Worm (Caenorhabditis elegans) whole organism, late embryonic: ENCODE measurements around the gene F45G2.7.
"Not testable (repeated sequence)": the region's sequence is repeated elsewhere in the genome, so short reads cannot be mapped to it uniquely, and the experiment has no call there.

Experiments
- C38D4.7 ChIP-seq: fragments of 200-800 bp; sonication (Bioruptor generic); optimal IDR thresholded peaks from 2 replicates; lab custom pipeline; 2018; ENCODE audit warnings: mild to moderate bottlenecking, missing genetic modification characterization, moderate library complexity, missing compliant biosample characterization
- K02D7.2 ChIP-seq: sonication (generic microtip); optimal IDR thresholded peaks from 2 replicates; lab custom pipeline; 2017; ENCODE audit warnings: mild to moderate bottlenecking, missing genetic modification characterization, missing compliant biosample characterization
- ama-1 ChIP-seq: fragments of 150-350 bp; optimal IDR thresholded peaks from 2 replicates; lab custom pipeline; 2014
- ceh-19 ChIP-seq: fragments of 200-800 bp; sonication (Bioruptor generic); optimal IDR thresholded peaks from 2 replicates; lab custom pipeline; 2018; ENCODE audit warnings: mild to moderate bottlenecking, missing genetic modification characterization, missing compliant biosample characterization
- ceh-30 ChIP-seq: fragments of 150-350 bp; optimal IDR thresholded peaks from 2 replicates; lab custom pipeline; 2014; ENCODE audit warnings: missing biosample characterization, missing genetic modification characterization
- ceh-45 ChIP-seq: fragments of 200-800 bp; sonication (Bioruptor generic); IDR thresholded peaks from 2 replicates; pipeline ENCODE4 v1.3.6; 2022; ENCODE audit warnings: missing genetic modification reagents, missing genetic modification characterization, missing compliant biosample characterization
- ceh-6 ChIP-seq: fragments of 200-800 bp; sonication (Bioruptor generic); optimal IDR thresholded peaks from 2 replicates; lab custom pipeline; 2018; ENCODE audit warnings: mild to moderate bottlenecking, missing genetic modification characterization, missing compliant biosample characterization
- dmd-4 ChIP-seq: sonication (generic microtip); optimal IDR thresholded peaks from 2 replicates; lab custom pipeline; 2016; ENCODE audit warnings: borderline replicate concordance, missing genetic modification characterization, missing compliant biosample characterization
- dve-1 ChIP-seq: sonication (generic microtip); optimal IDR thresholded peaks from 2 replicates; lab custom pipeline; 2017; ENCODE audit warnings: antibody characterized with exemption, mild to moderate bottlenecking, missing genetic modification characterization, missing compliant biosample characterization
- elt-4 ChIP-seq: sonication (generic microtip); optimal IDR thresholded peaks from 2 replicates; lab custom pipeline; 2016; ENCODE audit warnings: missing genetic modification characterization, missing compliant biosample characterization
- ets-4 ChIP-seq: sonication (generic microtip); optimal IDR thresholded peaks from 2 replicates; lab custom pipeline; 2016; ENCODE audit warnings: missing genetic modification characterization, missing compliant biosample characterization
- eyg-1 ChIP-seq: sonication (generic microtip); optimal IDR thresholded peaks from 2 replicates; lab custom pipeline; 2016; ENCODE audit warnings: missing genotype, missing genetic modification characterization, missing compliant biosample characterization
- fax-1 ChIP-seq: sonication (generic microtip); optimal IDR thresholded peaks from 2 replicates; lab custom pipeline; 2016; ENCODE audit warnings: missing genotype, missing genetic modification characterization, missing compliant biosample characterization
- fkh-10 ChIP-seq: fragments of 150-350 bp; optimal IDR thresholded peaks from 2 replicates; lab custom pipeline; 2014; ENCODE audit warnings: missing biosample characterization, missing genetic modification reagents, missing genetic modification characterization
- fkh-6 ChIP-seq: sonication (generic microtip); optimal IDR thresholded peaks from 2 replicates; lab custom pipeline; 2016; ENCODE audit warnings: missing genetic modification characterization, missing compliant biosample characterization
- hlh-15 ChIP-seq: sonication (generic microtip); optimal IDR thresholded peaks from 2 replicates; lab custom pipeline; 2016; ENCODE audit warnings: missing genetic modification characterization, missing compliant biosample characterization
- hlh-6 ChIP-seq: sonication (generic microtip); optimal IDR thresholded peaks from 2 replicates; lab custom pipeline; 2016; ENCODE audit warnings: missing genotype, missing genetic modification characterization, missing compliant biosample characterization
- lim-6 ChIP-seq: sonication (generic microtip); optimal IDR thresholded peaks from 2 replicates; lab custom pipeline; 2016; ENCODE audit warnings: missing genetic modification characterization, missing compliant biosample characterization
- lin-11 ChIP-seq: fragments of 200-800 bp; sonication (Bioruptor generic); optimal IDR thresholded peaks from 2 replicates; lab custom pipeline; 2018; ENCODE audit warnings: mild to moderate bottlenecking, missing genetic modification characterization, missing compliant biosample characterization
- madf-2 ChIP-seq: sonication (generic microtip); optimal IDR thresholded peaks from 2 replicates; lab custom pipeline; 2017; ENCODE audit warnings: missing genetic modification characterization, missing compliant biosample characterization
- mec-3 ChIP-seq: sonication (generic microtip); optimal IDR thresholded peaks from 2 replicates; lab custom pipeline; 2016; ENCODE audit warnings: borderline replicate concordance, missing genetic modification characterization, missing compliant biosample characterization
- nhr-11 ChIP-seq: fragments of 150-350 bp; optimal IDR thresholded peaks from 2 replicates; lab custom pipeline; 2014; ENCODE audit warnings: missing biosample characterization, missing genetic modification characterization
- nhr-232 ChIP-seq: sonication (generic microtip); optimal IDR thresholded peaks from 2 replicates; lab custom pipeline; 2016; ENCODE audit warnings: missing genetic modification characterization, missing compliant biosample characterization
- npax-4 ChIP-seq: sonication (generic microtip); optimal IDR thresholded peaks from 2 replicates; lab custom pipeline; 2016; ENCODE audit warnings: missing genetic modification characterization, missing compliant biosample characterization
- odd-2 ChIP-seq: sonication (generic microtip); optimal IDR thresholded peaks from 2 replicates; lab custom pipeline; 2017; ENCODE audit warnings: antibody characterized with exemption, mild to moderate bottlenecking, missing genetic modification characterization, missing compliant biosample characterization
- pag-3 ChIP-seq: sonication (generic microtip); optimal IDR thresholded peaks from 2 replicates; lab custom pipeline; 2016; ENCODE audit warnings: missing compliant biosample characterization, missing genetic modification characterization, borderline replicate concordance
- pax-1 ChIP-seq: fragments of 150-350 bp; optimal IDR thresholded peaks from 2 replicates; lab custom pipeline; 2014; ENCODE audit warnings: missing biosample characterization, missing genetic modification characterization
- pha-2 ChIP-seq: sonication (generic microtip); optimal IDR thresholded peaks from 2 replicates; lab custom pipeline; 2017; ENCODE audit warnings: mild to moderate bottlenecking, missing genetic modification characterization, missing compliant biosample characterization
- pha-4 ChIP-seq: fragments of 150-350 bp; optimal IDR thresholded peaks from 2 replicates; lab custom pipeline; 2018; ENCODE audit warnings: missing biosample characterization, missing genetic modification reagents, missing genetic modification characterization
- pros-1 ChIP-seq: fragments of 150-350 bp; optimal IDR thresholded peaks from 2 replicates; lab custom pipeline; 2014; ENCODE audit warnings: missing biosample characterization, missing genetic modification reagents, missing genetic modification characterization
- rnt-1 ChIP-seq: sonication (generic microtip); optimal IDR thresholded peaks from 2 replicates; lab custom pipeline; 2016; ENCODE audit warnings: missing genetic modification characterization, missing compliant biosample characterization
- sox-4 ChIP-seq: sonication (generic microtip); optimal IDR thresholded peaks from 2 replicates; lab custom pipeline; 2017; ENCODE audit warnings: mild to moderate bottlenecking, missing genetic modification characterization, inconsistent platforms, missing compliant biosample characterization
- ttx-3 ChIP-seq: sonication (generic microtip); optimal IDR thresholded peaks from 2 replicates; lab custom pipeline; 2016; ENCODE audit warnings: missing genetic modification reagents, missing genetic modification characterization, missing compliant biosample characterization
- unc-3 ChIP-seq, 2 experiments: fragments of 200-800 bp in 1 of 2; sonication (Bioruptor generic) in 1 of 2; sonication (generic microtip) in 1 of 2; conservative IDR thresholded peaks in 1 of 2; optimal IDR thresholded peaks in 1 of 2; 2 replicates each; pipeline versions ENCODE4 v1.3.6 to Lab custom; 2016 to 2022; ENCODE audit warnings: missing compliant biosample characterization in 2 of 2, missing genetic modification characterization in 2 of 2, missing genetic modification reagents in 1 of 2
- unc-55 ChIP-seq: sonication (generic microtip); optimal IDR thresholded peaks from 2 replicates; lab custom pipeline; 2017; ENCODE audit warnings: missing biosample characterization, missing genetic modification reagents, missing genetic modification characterization
- unc-86 ChIP-seq: sonication (generic microtip); optimal IDR thresholded peaks from 2 replicates; lab custom pipeline; 2016; ENCODE audit warnings: missing genetic modification characterization, missing compliant biosample characterization

Gene F45G2.7

DNA sequence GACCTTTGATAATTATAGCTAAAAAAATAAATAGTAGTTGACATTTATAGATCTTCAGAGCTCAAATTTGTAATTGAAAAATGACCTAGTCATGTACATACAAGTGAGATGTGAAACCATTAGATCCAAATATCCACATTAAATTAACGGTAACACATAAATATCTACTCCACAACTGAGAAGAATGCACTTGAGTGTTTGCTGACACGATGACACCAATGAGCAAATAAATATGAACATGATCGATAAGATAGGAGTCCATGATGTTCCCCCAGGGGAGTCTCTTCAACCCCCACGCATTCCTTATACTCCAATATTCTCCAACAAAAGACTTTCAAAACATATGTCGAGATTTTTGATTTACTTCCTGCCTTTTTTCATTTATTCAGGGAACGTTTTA is 29.9 kb downstream of the F45G2.7 start, which contains the start of gene ttr-52:
Gene ttr-52 (plus strand): TSS at position 301 of the 400 bp plus-strand sequence.
- TF ChIP-seq ceh-30 (tag; lab: Kevin White, UChicago) (no peak), odd-2 (tag; lab: Kevin White, UChicago) (no peak)

DNA sequence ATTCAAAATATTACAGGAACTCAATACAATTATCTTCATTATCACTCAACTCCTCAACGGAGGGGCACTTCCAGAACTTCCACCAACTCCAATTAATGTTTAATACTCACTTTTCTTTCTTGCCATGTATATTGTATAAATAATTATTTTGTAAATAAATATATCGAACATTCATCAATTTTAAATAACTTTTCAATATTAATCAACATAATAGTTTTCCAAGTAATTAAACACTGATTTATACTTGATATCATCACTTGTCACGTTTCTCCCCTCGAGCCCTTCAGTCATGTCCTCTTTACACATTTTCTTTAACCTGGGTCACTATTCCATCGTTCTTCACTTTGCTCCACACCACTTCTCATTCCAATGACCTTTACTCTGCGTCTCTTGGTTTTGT is 31.4 kb downstream of the F45G2.7 start, which contains the start of gene mig-18:
Gene mig-18 (plus strand): TSS at position 301 of the 400 bp plus-strand sequence.
- no peak for TF ChIP-seq rnt-1
- TF ChIP-seq K02D7.2: no peak
- no peak for TF ChIP-seq odd-2 (tag; lab: Kevin White, UChicago)
- no peak for TF ChIP-seq pha-4 (tag; lab: Kevin White, UChicago)
- no peak for TF ChIP-seq eyg-1 (tag; lab: Kevin White, UChicago)
- TF ChIP-seq hlh-15 (tag; lab: Kevin White, UChicago): no peak

DNA sequence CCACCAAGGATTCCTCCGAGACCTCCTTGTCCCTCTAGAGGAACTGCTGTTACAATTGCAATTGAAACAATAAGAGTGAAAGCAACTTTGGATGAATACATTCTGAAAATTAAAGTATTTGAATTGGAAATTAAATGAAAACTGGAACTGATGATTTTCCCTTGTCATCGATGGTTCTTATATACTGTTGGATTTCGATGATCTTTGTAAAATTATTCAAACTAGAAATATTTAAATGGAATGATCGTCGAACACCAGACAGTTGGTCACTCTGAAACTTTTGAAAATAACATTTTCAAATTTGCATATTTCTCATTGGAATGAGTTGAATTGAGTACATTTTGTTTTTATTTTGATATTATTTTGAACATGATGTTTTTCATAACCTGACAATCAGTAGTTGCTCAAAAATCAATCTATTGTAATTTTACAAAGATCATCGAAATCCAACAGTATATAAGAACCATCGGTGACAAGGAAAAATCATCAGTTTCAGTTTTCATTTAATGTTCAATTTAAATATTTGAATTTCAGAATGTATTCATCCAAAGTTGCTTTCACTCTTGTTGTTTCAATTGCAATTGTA is 32.5 kb downstream of the F45G2.7 start, which contains the start of the genes srlf-9 and srlf-10:
Gene srlf-9 (minus strand): TSS at position 101 of the 586 bp plus-strand sequence.
Gene srlf-10 (plus strand): TSS at position 536 of the 586 bp plus-strand sequence.
- not testable (repeated sequence) for TF ChIP-seq dve-1 (tag; lab: Kevin White, UChicago); elt-4; lin-11 (tag; lab: Kevin White, UChicago)
- TF ChIP-seq, all 69 proteins: peak for 0; not testable (repeated sequence) for 69

DNA sequence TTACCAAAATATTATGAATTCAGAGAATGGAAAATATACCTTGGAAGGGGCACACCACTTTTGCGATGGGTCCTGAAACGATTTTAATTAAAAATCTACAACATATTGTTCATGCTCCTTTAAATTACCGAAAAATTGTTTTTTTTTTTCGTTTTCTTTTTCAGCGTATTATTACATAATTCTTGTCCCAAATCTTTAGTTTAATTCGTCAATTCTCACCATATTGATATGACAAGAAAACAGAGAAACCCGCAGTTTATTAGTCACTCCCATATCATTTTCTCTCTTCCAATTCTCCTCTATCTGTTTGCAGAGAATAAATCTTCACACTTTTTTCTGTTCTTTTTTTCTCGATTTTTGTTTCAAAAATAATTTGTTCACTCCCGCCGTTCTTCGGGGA is 39.0 kb downstream of the F45G2.7 start, which contains the start of gene F11F1.1:
Gene F11F1.1 (plus strand): TSS at position 301 of the 400 bp plus-strand sequence.
- TF ChIP-seq mec-3 (tag; lab: Kevin White, UChicago) (no peak), ets-4 (no peak)

DNA sequence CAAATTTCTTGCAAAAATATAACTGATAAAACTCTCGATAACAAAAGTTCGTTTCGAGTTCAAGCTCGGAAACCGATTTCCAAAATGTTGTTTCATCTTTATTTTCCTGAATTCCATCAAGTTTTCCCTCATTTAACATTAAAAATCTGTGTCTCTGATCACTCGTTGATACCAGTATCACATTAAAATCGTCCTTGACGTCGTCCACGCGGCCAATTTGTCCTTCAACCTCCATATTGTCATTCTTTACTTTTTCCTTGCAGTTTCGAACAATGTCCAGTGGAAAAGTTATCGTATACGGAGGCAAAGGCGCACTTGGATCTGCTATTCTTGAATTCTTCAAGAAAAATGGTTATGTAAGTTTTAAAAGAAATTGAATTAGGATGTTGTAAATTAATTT is 40.7 kb downstream of the F45G2.7 start, which contains the start of gene qdpr-1:
Gene qdpr-1 (plus strand): TSS at position 264 of the 400 bp plus-strand sequence.
- TF ChIP-seq ama-1 (lab: Kevin White, UChicago) (no peak), dmd-4 (tag; lab: Kevin White, UChicago) (no peak), ceh-45 (no peak), C38D4.7 (no peak), unc-3 (GFP tag; conservative IDR thresholded peaks at IDR 0.05; lab: Robert Waterston, UW) (no peak), unc-3 (tag; optimal IDR thresholded peaks at IDR 0.05; lab: Kevin White, UChicago) (no peak), hlh-6 (no peak), ceh-19 (no peak), lim-6 (no peak), K02D7.2 (no peak), ttx-3 (tag; lab: Kevin White, UChicago) (no peak), ceh-6 (no peak), unc-55 (GFP tag; lab: Kevin White, UChicago) (no peak), pax-1 (tag; lab: Kevin White, UChicago) (no peak), pros-1 (tag; lab: Kevin White, UChicago) (no peak), nhr-232 (tag; lab: Kevin White, UChicago) (no peak), hlh-15 (tag; lab: Kevin White, UChicago) (no peak)

DNA sequence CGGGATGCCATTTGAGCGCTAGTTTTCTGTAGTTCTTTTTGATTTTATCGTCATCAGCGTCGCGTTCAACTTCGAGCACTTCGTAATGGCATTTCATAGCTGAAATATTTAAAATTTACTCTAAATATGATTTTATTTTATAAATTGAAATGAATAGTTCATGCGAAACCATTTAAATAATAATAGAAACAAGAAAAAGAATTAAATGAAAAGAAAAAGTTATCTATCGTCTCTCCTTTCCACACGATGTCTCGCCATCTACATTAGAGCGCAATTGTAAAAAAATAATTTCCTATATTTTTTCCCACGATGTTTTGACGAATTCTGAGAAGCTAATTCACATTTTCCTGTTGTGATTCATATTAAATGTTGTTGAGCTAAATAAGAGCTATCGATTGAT is 41.1 kb downstream of the F45G2.7 start, which contains the start of gene dnj-17:
Gene dnj-17 (minus strand): TSS at position 101 of the 400 bp plus-strand sequence.
- TF ChIP-seq dmd-4 (tag; lab: Kevin White, UChicago): no peak
- no peak for TF ChIP-seq pag-3 (tag; lab: Kevin White, UChicago)
- no peak for TF ChIP-seq nhr-11 (tag; lab: Kevin White, UChicago)
- TF ChIP-seq fkh-6 (tag; lab: Kevin White, UChicago): no peak
- TF ChIP-seq unc-86: no peak
- no peak for TF ChIP-seq npax-4 (tag; lab: Kevin White, UChicago)
- TF ChIP-seq pha-4 (tag; lab: Kevin White, UChicago): no peak
- TF ChIP-seq fkh-10 (GFP tag; lab: Kevin White, UChicago): no peak
- no peak for TF ChIP-seq fax-1 (tag; lab: Kevin White, UChicago)
- TF ChIP-seq sox-4 (tag; lab: Kevin White, UChicago): no peak
- no peak for TF ChIP-seq madf-2 (tag; lab: Kevin White, UChicago)
- TF ChIP-seq pha-2 (tag; lab: Kevin White, UChicago): no peak
